Worm (Caenorhabditis elegans) whole organism, young adult: ENCODE results near the gene sfxn-1.1.

Experiments used
- K12H6.12 ChIP-seq: fragments of 200-800 bp; sonication (Bioruptor generic); optimal IDR thresholded peaks from 2 replicates; lab custom pipeline; 2018; ENCODE audit warnings: mild to moderate bottlenecking, missing genetic modification characterization, missing compliant biosample characterization
- hrde-1 ChIP-seq: sonication (generic microtip); optimal IDR thresholded peaks from 2 replicates; lab custom pipeline; 2016; ENCODE audit warnings: missing genetic modification characterization, mild to moderate bottlenecking, missing compliant biosample characterization, moderate library complexity, missing genotype, missing genetic modification reagents, borderline replicate concordance

DNA sequence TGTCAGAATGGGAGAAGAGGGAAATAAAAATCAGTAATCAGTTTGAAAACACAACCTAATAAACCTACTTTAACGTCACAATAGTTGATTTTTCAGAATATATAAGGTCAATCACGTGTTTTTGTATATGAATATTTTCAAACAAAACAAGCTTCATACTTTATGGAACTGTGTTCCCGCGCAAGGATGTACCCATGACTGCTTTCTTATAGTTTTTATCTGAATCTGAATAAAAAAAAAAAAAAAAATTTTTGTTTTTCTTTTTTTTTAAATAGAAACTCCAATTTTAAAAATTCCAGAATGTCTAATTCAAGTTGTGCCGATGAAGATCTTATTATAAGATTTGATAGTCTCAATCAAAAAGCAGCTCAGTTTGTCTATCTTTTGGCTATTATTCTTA, 9.8 kb upstream of the sfxn-1.1 start, which contains the start of gene sra-2:
- TF ChIP-seq K12H6.12 (tag; lab: Kevin White, UChicago) (no peak), hrde-1 (no peak)
